Fruit fly (Drosophila melanogaster) whole organism, wandering third instar larva: Measurements from ENCODE around the gene CG15387.

Source experiments
- Abd-B ChIP-seq: fragments of >200 bp; optimal IDR thresholded peaks from 2 replicates; lab custom pipeline; 2017; ENCODE audit warnings: missing biosample characterization, missing genetic modification characterization
- CG32264 ChIP-seq: fragments of 200-800 bp; sonication (Bioruptor generic); optimal IDR thresholded peaks from 2 replicates; lab custom pipeline; 2016; ENCODE audit warnings: missing biosample characterization, missing genetic modification characterization
- CG9705 ChIP-seq: fragments of 200-800 bp; sonication (Bioruptor generic); optimal IDR thresholded peaks from 2 replicates; lab custom pipeline; 2018; ENCODE audit warnings: missing biosample characterization, mild to moderate bottlenecking, missing genetic modification characterization
- CrebA ChIP-seq: fragments of 200-800 bp; sonication (Bioruptor generic); optimal IDR thresholded peaks from 2 replicates; lab custom pipeline; 2016; ENCODE audit warnings: missing biosample characterization, mild to moderate bottlenecking, missing genetic modification characterization, borderline replicate concordance
- Dfd ChIP-seq: fragments of >200 bp; optimal IDR thresholded peaks from 2 replicates; lab custom pipeline; 2017; ENCODE audit warnings: missing biosample characterization, missing genetic modification characterization
- Dif ChIP-seq: fragments of 200-275, 200-300 bp; sonication (Bioruptor generic); optimal IDR thresholded peaks from 2 replicates; lab custom pipeline; 2018; ENCODE audit warnings: missing biosample characterization, missing genetic modification characterization; ENCODE audit not compliant: partially characterized antibody
- GATAd ChIP-seq: sonication (Bioruptor generic); optimal IDR thresholded peaks from 2 replicates; lab custom pipeline; 2016; ENCODE audit warnings: missing biosample characterization, missing genetic modification characterization
- HLH106 ChIP-seq: fragments of 200-800 bp; optimal IDR thresholded peaks from 3 replicates; lab custom pipeline; 2019; ENCODE audit warnings: missing biosample characterization, mild to moderate bottlenecking, missing genetic modification characterization, moderate library complexity
- Hnf4 ChIP-seq: fragments of 200-800 bp; sonication (Bioruptor generic); optimal IDR thresholded peaks from 2 replicates; lab custom pipeline; 2016; ENCODE audit warnings: missing biosample characterization, mild to moderate bottlenecking, missing genetic modification characterization
- Hr78 ChIP-seq: fragments of >200 bp; optimal IDR thresholded peaks from 2 replicates; lab custom pipeline; 2017; ENCODE audit warnings: missing biosample characterization, missing genetic modification characterization
- Hr83 ChIP-seq: fragments of 200-300 bp; sonication (Bioruptor generic); optimal IDR thresholded peaks from 2 replicates; lab custom pipeline; 2016; ENCODE audit warnings: missing biosample characterization, mild to moderate bottlenecking, missing genetic modification characterization, moderate library complexity; ENCODE audit not compliant: poor library complexity, severe bottlenecking
- Jra ChIP-seq: sonication (Bioruptor generic); optimal IDR thresholded peaks from 2 replicates; lab custom pipeline; 2016; ENCODE audit warnings: missing biosample characterization, missing genetic modification characterization
- Mio ChIP-seq: sonication (Bioruptor generic); optimal IDR thresholded peaks from 2 replicates; lab custom pipeline; 2016; ENCODE audit warnings: missing biosample characterization, missing genetic modification characterization
- Myc ChIP-seq: fragments of >200 bp; optimal IDR thresholded peaks from 2 replicates; lab custom pipeline; 2017
- N ChIP-seq: fragments of >200 bp; optimal IDR thresholded peaks from 2 replicates; lab custom pipeline; 2018; ENCODE audit warnings: missing biosample characterization, missing external identifiers, missing genetic modification characterization
- OdsH ChIP-seq: fragments of 200-800 bp; sonication (Bioruptor generic); optimal IDR thresholded peaks from 2 replicates; lab custom pipeline; 2016; ENCODE audit warnings: missing biosample characterization, mild to moderate bottlenecking, missing genetic modification characterization
- Rel ChIP-seq, 2 experiments: fragments of 200-800 bp; sonication (Bioruptor generic) in 1 of 2; optimal IDR thresholded peaks; 2 replicates in 1 of 2; 3 replicates in 1 of 2; lab custom pipeline; 2016 to 2019; ENCODE audit warnings: mild to moderate bottlenecking in 2 of 2, missing biosample characterization in 2 of 2, missing genetic modification characterization in 2 of 2, moderate library complexity in 1 of 2
- Sp1 ChIP-seq: fragments of 200-800 bp; sonication (Bioruptor generic); optimal IDR thresholded peaks from 3 replicates; lab custom pipeline; 2019; ENCODE audit warnings: missing biosample characterization, mild to moderate bottlenecking, missing genetic modification characterization, moderate library complexity
- Vsx2 ChIP-seq: fragments of 200-300, 225-300 bp; sonication (Bioruptor generic); optimal IDR thresholded peaks from 2 replicates; lab custom pipeline; 2018; ENCODE audit warnings: missing biosample characterization, missing genetic modification characterization; ENCODE audit not compliant: partially characterized antibody
- br ChIP-seq: fragments of 200-800 bp; sonication (Bioruptor generic); optimal IDR thresholded peaks from 2 replicates; lab custom pipeline; 2016; ENCODE audit warnings: missing biosample characterization, missing genetic modification characterization
- brk ChIP-seq: fragments of 200-800 bp; sonication (Bioruptor generic); optimal IDR thresholded peaks from 2 replicates; lab custom pipeline; 2016; ENCODE audit warnings: missing biosample characterization, mild to moderate bottlenecking, missing genetic modification characterization
- dl ChIP-seq, 2 experiments: fragments of 175-275, 200-275 bp in 1 of 2; fragments of 200-275 bp in 1 of 2; sonication (Bioruptor generic); optimal IDR thresholded peaks; lab custom pipeline; 2018; ENCODE audit warnings: mild to moderate bottlenecking in 2 of 2, missing biosample characterization in 2 of 2, missing genetic modification characterization in 2 of 2, moderate library complexity in 2 of 2; ENCODE audit not compliant: partially characterized antibody in 2 of 2, insufficient read depth in 1 of 2
- dmrt93B ChIP-seq: fragments of 200-800 bp; sonication (Bioruptor generic); optimal IDR thresholded peaks from 2 replicates; lab custom pipeline; 2018; ENCODE audit warnings: missing biosample characterization, mild to moderate bottlenecking, missing genetic modification characterization
- dsf ChIP-seq: sonication (Bioruptor generic); optimal IDR thresholded peaks from 2 replicates; lab custom pipeline; 2016; ENCODE audit warnings: missing biosample characterization, missing genetic modification characterization, borderline replicate concordance
- ey ChIP-seq: fragments of 200-800 bp; sonication (Bioruptor generic); optimal IDR thresholded peaks from 2 replicates; lab custom pipeline; 2016; ENCODE audit warnings: missing biosample characterization, missing genetic modification characterization
- foxo ChIP-seq, 2 experiments: fragments of 200-800 bp; sonication (Bioruptor generic); optimal IDR thresholded peaks; 2 replicates in 1 of 2; 3 replicates in 1 of 2; lab custom pipeline; 2016 to 2017; ENCODE audit warnings: missing biosample characterization in 2 of 2, missing genetic modification characterization in 2 of 2
- fru ChIP-seq: fragments of 200-800 bp; sonication (Bioruptor generic); optimal IDR thresholded peaks from 3 replicates; lab custom pipeline; 2016; ENCODE audit warnings: missing biosample characterization, mild to moderate bottlenecking, missing genetic modification characterization
- h ChIP-seq: fragments of 200-800 bp; sonication (Bioruptor generic); optimal IDR thresholded peaks from 3 replicates; lab custom pipeline; 2016; ENCODE audit warnings: missing biosample characterization, mild to moderate bottlenecking, missing genetic modification characterization
- jim ChIP-seq: fragments of 175-275, 200-325 bp; sonication (Bioruptor generic); optimal IDR thresholded peaks from 2 replicates; lab custom pipeline; 2016; ENCODE audit warnings: missing biosample characterization, mild to moderate bottlenecking, missing genetic modification characterization
- lola ChIP-seq: fragments of >200 bp; optimal IDR thresholded peaks from 2 replicates; lab custom pipeline; 2017; ENCODE audit warnings: missing biosample characterization, missing genetic modification characterization
- pan ChIP-seq: fragments of >200 bp; optimal IDR thresholded peaks from 2 replicates; lab custom pipeline; 2017
- psq ChIP-seq: fragments of 200-800 bp; sonication (Bioruptor generic); optimal IDR thresholded peaks from 3 replicates; lab custom pipeline; 2017; ENCODE audit warnings: missing biosample characterization, mild to moderate bottlenecking, missing genetic modification characterization, moderate library complexity
- rgr ChIP-seq: fragments of 200-800 bp; sonication (Bioruptor generic); optimal IDR thresholded peaks from 3 replicates; lab custom pipeline; 2016; ENCODE audit warnings: missing biosample characterization, mild to moderate bottlenecking, missing genetic modification characterization
- sage ChIP-seq: fragments of 200-800 bp; sonication (Bioruptor generic); optimal IDR thresholded peaks from 2 replicates; lab custom pipeline; 2016; ENCODE audit warnings: missing biosample characterization, mild to moderate bottlenecking, missing genetic modification characterization
- sv ChIP-seq: fragments of 200-800 bp; sonication (Bioruptor generic); optimal IDR thresholded peaks from 3 replicates; lab custom pipeline; 2016; ENCODE audit warnings: missing biosample characterization, missing genetic modification characterization
- tai ChIP-seq: sonication (Bioruptor generic); optimal IDR thresholded peaks from 2 replicates; lab custom pipeline; 2016; ENCODE audit warnings: missing biosample characterization, missing genetic modification characterization
- usp ChIP-seq: fragments of >200 bp; optimal IDR thresholded peaks from 2 replicates; lab custom pipeline; 2017; ENCODE audit warnings: missing biosample characterization, missing genetic modification characterization
- woc ChIP-seq: sonication (Bioruptor generic); optimal IDR thresholded peaks from 2 replicates; lab custom pipeline; 2016; ENCODE audit warnings: missing biosample characterization, mild to moderate bottlenecking, missing genetic modification characterization

Gene CG15387

DNA sequence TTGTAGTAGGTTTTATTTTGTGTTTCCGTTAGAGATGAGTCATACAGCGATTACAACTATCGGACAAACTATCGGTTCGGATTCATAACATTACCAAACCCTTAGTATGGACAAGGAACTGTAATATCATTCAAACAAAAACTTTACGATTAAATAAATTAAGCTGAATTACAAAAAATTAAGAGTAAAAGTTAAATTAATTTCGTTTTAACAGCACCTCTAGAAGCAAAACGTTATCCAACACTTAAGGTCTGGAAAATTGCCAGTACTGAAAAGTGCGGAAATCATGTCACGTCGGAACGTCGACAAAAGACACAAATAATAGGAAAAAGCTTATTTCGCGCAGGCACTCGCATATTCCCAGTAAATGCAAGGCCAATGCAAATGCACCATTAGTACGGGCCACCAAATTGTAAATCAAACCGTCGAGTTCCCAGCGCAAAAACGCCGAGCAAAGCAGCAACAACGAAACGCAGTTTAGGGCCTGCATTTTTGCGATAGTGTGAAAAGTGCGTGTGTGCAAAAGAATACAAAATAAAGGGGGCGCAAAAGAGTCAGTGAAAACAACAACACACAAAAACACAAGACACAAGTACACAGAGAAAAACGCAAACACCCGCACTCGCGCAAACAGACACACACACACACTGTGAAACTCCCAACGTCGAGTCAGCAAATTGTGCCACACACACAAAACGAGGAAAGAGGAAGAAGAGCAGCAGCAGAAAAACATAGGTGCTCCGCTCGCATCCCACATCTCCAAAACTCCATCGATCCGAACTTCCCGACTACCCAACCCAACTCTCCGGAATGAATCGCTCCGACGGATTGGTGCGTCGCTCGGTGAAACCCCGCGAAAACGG lies at the start of gene CG15387, which contains the start of gene sau:
CG15387 (minus strand) TSS at position 36 of the 863 bp plus-strand sequence.
sau (plus strand) TSS at position 84 of the 863 bp plus-strand sequence.
- TF ChIP-seq GATAd (peak; percentile 91), rgr (GFP tag; lab: Kevin White, UChicago) (peak; percentile 94), Jra (peak; percentile 93), dsf (GFP tag; lab: Kevin White, UChicago) (peak; percentile 91), CG32264 (peak; percentile 86), CG9705 (GFP tag; lab: Kevin White, UChicago) (peak; percentile 91), Abd-B (GFP tag; lab: Kevin White, UChicago) (no peak), dmrt93B (GFP tag; lab: Kevin White, UChicago) (peak; percentile 77), Hr78 (GFP tag; lab: Kevin White, UChicago) (no peak), lola (no peak), br (GFP tag; lab: Kevin White, UChicago) (peak; percentile 93), jim (GFP tag; lab: Kevin White, UChicago) (no peak), CrebA (GFP tag; lab: Kevin White, UChicago) (no peak), psq (GFP tag; lab: Kevin White, UChicago) (peak; percentile 90), dl (GFP tag; optimal IDR thresholded peaks at IDR 0.05; lab: Kevin White, UChicago; ENCODE audit: insufficient read depth in 1 of 2, partially characterized antibody in 2 of 2) (no peak), Rel (GFP tag; optimal IDR thresholded peaks at IDR 0.05; lab: Kevin White, UChicago) (no peak), Rel (tag; optimal IDR thresholded peaks at IDR 0.05; lab: Kevin White, UChicago) (peak; percentile 69), ey (GFP tag; lab: Kevin White, UChicago) (peak; percentile 90), OdsH (GFP tag; lab: Kevin White, UChicago) (peak; percentile 89), woc (GFP tag; lab: Kevin White, UChicago) (peak; percentile 87), Dfd (GFP tag; lab: Kevin White, UChicago) (no peak), Hr83 (GFP tag; lab: Kevin White, UChicago) (peak; percentile 33), foxo (GFP tag; optimal IDR thresholded peaks at IDR 0.05; lab: Kevin White, UChicago) (peak; percentile 79 to 93), brk (GFP tag; lab: Kevin White, UChicago) (peak; percentile 87), Vsx2 (GFP tag; lab: Kevin White, UChicago) (no peak), sage (peak; percentile 80), Dif (GFP tag; lab: Kevin White, UChicago) (no peak), sv (peak; percentile 84), Mio (GFP tag; lab: Kevin White, UChicago) (peak; percentile 62), Hnf4 (GFP tag; lab: Kevin White, UChicago) (peak; percentile 96), h (peak; percentile 95), pan (lab: Kevin White, UChicago) (no peak), Myc (lab: Kevin White, UChicago) (peak; percentile 23), HLH106 (peak; percentile 90), usp (GFP tag; lab: Kevin White, UChicago) (no peak), tai (GFP tag; lab: Kevin White, UChicago) (no peak), fru (GFP tag; lab: Kevin White, UChicago) (peak; percentile 92), N (no peak), Sp1 (peak; percentile 89)

- no peak for TF ChIP-seq OdsH (GFP tag; lab: Kevin White, UChicago)
- TF ChIP-seq Dif (GFP tag; lab: Kevin White, UChicago): no peak
- no peak for TF ChIP-seq Dfd (GFP tag; lab: Kevin White, UChicago)
- no peak for TF ChIP-seq jim (GFP tag; lab: Kevin White, UChicago)
- TF ChIP-seq woc (GFP tag; lab: Kevin White, UChicago): no peak
- no peak for TF ChIP-seq pan (lab: Kevin White, UChicago)
- no peak for TF ChIP-seq N
- no peak for TF ChIP-seq rgr (GFP tag; lab: Kevin White, UChicago)
- TF ChIP-seq CG32264: no peak
- TF ChIP-seq Abd-B (GFP tag; lab: Kevin White, UChicago): no peak
- TF ChIP-seq CG9705 (GFP tag; lab: Kevin White, UChicago): no peak
- TF ChIP-seq br (GFP tag; lab: Kevin White, UChicago): no peak
- TF ChIP-seq fru (GFP tag; lab: Kevin White, UChicago): no peak
- no peak for TF ChIP-seq GATAd
- TF ChIP-seq dsf (GFP tag; lab: Kevin White, UChicago): no peak
- TF ChIP-seq sv: no peak
- TF ChIP-seq dl (GFP tag; optimal IDR thresholded peaks at IDR 0.05; lab: Kevin White, UChicago; ENCODE audit: insufficient read depth in 1 of 2, partially characterized antibody in 2 of 2): no peak
These were observed 42.9 kb upstream of the CG15387 start, which contains the start of gene CG17242 for dm6 chr2L:2269040-2269439. Gene CG17242, minus strand, starts transcription at chr2L:2269140.
